Worm (Caenorhabditis elegans) whole organism, late embryonic: ENCODE data around the gene srx-48.

Experiments used
- ama-1 ChIP-seq: fragments of 150-350 bp; optimal IDR thresholded peaks from 2 replicates; lab custom pipeline; 2014
- ceh-9 ChIP-seq: sonication (generic microtip); optimal IDR thresholded peaks from 2 replicates; lab custom pipeline; 2016; ENCODE audit warnings: mild to moderate bottlenecking, missing genetic modification characterization, inconsistent platforms, missing compliant biosample characterization
- dmd-4 ChIP-seq: sonication (generic microtip); optimal IDR thresholded peaks from 2 replicates; lab custom pipeline; 2016; ENCODE audit warnings: borderline replicate concordance, missing genetic modification characterization, missing compliant biosample characterization
- fax-1 ChIP-seq: sonication (generic microtip); optimal IDR thresholded peaks from 2 replicates; lab custom pipeline; 2016; ENCODE audit warnings: missing genotype, missing genetic modification characterization, missing compliant biosample characterization
- fkh-6 ChIP-seq: sonication (generic microtip); optimal IDR thresholded peaks from 2 replicates; lab custom pipeline; 2016; ENCODE audit warnings: missing genetic modification characterization, missing compliant biosample characterization
- hlh-8 ChIP-seq: sonication (generic microtip); optimal IDR thresholded peaks from 2 replicates; lab custom pipeline; 2016; ENCODE audit warnings: missing genotype, missing genetic modification characterization, missing compliant biosample characterization
- nhr-11 ChIP-seq: fragments of 150-350 bp; optimal IDR thresholded peaks from 2 replicates; lab custom pipeline; 2014; ENCODE audit warnings: missing biosample characterization, missing genetic modification characterization
- pag-3 ChIP-seq: sonication (generic microtip); optimal IDR thresholded peaks from 2 replicates; lab custom pipeline; 2016; ENCODE audit warnings: missing compliant biosample characterization, missing genetic modification characterization, borderline replicate concordance
- pat-9 ChIP-seq: fragments of 200-800 bp; sonication (Bioruptor generic); optimal IDR thresholded peaks from 2 replicates; lab custom pipeline; 2018; ENCODE audit warnings: mild to moderate bottlenecking, missing genetic modification characterization, moderate library complexity, missing compliant biosample characterization
- pqm-1 ChIP-seq: sonication (generic microtip); optimal IDR thresholded peaks from 2 replicates; lab custom pipeline; 2016; ENCODE audit warnings: missing genetic modification characterization, missing compliant biosample characterization
- unc-55 ChIP-seq: sonication (generic microtip); optimal IDR thresholded peaks from 2 replicates; lab custom pipeline; 2017; ENCODE audit warnings: missing biosample characterization, missing genetic modification reagents, missing genetic modification characterization
- zip-5 ChIP-seq: sonication (generic microtip); optimal IDR thresholded peaks from 2 replicates; lab custom pipeline; 2016; ENCODE audit warnings: missing genetic modification characterization, missing compliant biosample characterization

- TF ChIP-seq zip-5, result no peak
- TF ChIP-seq ceh-9 (tag; lab: Kevin White, UChicago), result no peak
- TF ChIP-seq ama-1, result no peak
- TF ChIP-seq hlh-8 (tag; lab: Kevin White, UChicago), result no peak
- no peak for TF ChIP-seq pat-9 (tag; lab: Kevin White, UChicago)
- no peak for TF ChIP-seq pag-3 (tag; lab: Kevin White, UChicago)
- TF ChIP-seq pqm-1 (tag; lab: Kevin White, UChicago), result no peak
- no peak for TF ChIP-seq nhr-11
- TF ChIP-seq fkh-6 (tag; lab: Kevin White, UChicago), result no peak
- TF ChIP-seq fax-1 (tag; lab: Kevin White, UChicago), result no peak
- TF ChIP-seq unc-55, result no peak
- no peak for TF ChIP-seq dmd-4 (tag; lab: Kevin White, UChicago)
These were observed at the start of gene srx-48 for ce11 chrV:15303625-15304024.
